Fruit fly (Drosophila melanogaster) whole organism, prepupa: ENCODE results near the gene CG3517.

Experiments used
- CG11762 ChIP-seq: fragments of 200-800 bp; sonication (Bioruptor generic); optimal IDR thresholded peaks from 3 replicates; lab custom pipeline; 2016; ENCODE audit warnings: missing biosample characterization, missing genetic modification characterization; ENCODE audit not compliant: insufficient read depth
- CG11902 ChIP-seq: fragments of 200-800 bp; sonication (Bioruptor generic); optimal IDR thresholded peaks from 3 replicates; lab custom pipeline; 2016; ENCODE audit warnings: missing biosample characterization, missing genetic modification characterization
- CG15336 ChIP-seq: fragments of 200-800 bp; sonication (Bioruptor generic); IDR thresholded peaks from 2 replicates; pipeline ENCODE4 v1.3.6; 2022; ENCODE audit warnings: missing biosample characterization, missing genetic modification characterization
- fd59A ChIP-seq: fragments of 200-800 bp; sonication (Bioruptor generic); optimal IDR thresholded peaks from 2 replicates; lab custom pipeline; 2017; ENCODE audit warnings: missing biosample characterization, mild to moderate bottlenecking, missing genetic modification characterization, missing genetic modification reagents

dm6 chr3R:19408573-19408972 lies 16.4 kb downstream of the CG3517 start, which contains the start of gene CG11626:
- no peak for TF ChIP-seq CG11762
- TF ChIP-seq CG11902 (GFP tag; lab: Kevin White, UChicago) = no peak
- no peak for TF ChIP-seq CG15336 (GFP tag; lab: Robert Waterston, UW)
- TF ChIP-seq fd59A (GFP tag; lab: Kevin White, UChicago) = no peak
